Worm (Caenorhabditis elegans) whole organism, L1 larva: ENCODE data around the gene F09C8.1.

ENCODE experiments used
- C16A3.4 ChIP-seq: fragments of 150-350 bp; optimal IDR thresholded peaks from 2 replicates; lab custom pipeline; 2014; ENCODE audit warnings: missing biosample characterization, missing genetic modification characterization
- C34B4.2 ChIP-seq: sonication (generic microtip); optimal IDR thresholded peaks from 2 replicates; lab custom pipeline; 2017; ENCODE audit warnings: mild to moderate bottlenecking, missing genetic modification characterization, missing compliant biosample characterization
- F16B12.6 ChIP-seq: fragments of 150-350 bp; optimal IDR thresholded peaks from 2 replicates; lab custom pipeline; 2014; ENCODE audit warnings: missing biosample characterization, missing genetic modification characterization
- Y116A8C.19 ChIP-seq: sonication (generic microtip); optimal IDR thresholded peaks from 2 replicates; lab custom pipeline; 2016; ENCODE audit warnings: missing compliant biosample characterization, missing genetic modification characterization, borderline replicate concordance
- aha-1 ChIP-seq: fragments of 150-350 bp; optimal IDR thresholded peaks from 2 replicates; lab custom pipeline; 2014; ENCODE audit warnings: missing biosample characterization, missing genetic modification characterization
- aly-2 ChIP-seq: fragments of 150-350 bp; optimal IDR thresholded peaks from 2 replicates; lab custom pipeline; 2014; ENCODE audit warnings: missing biosample characterization, missing genetic modification characterization
- ceh-63 ChIP-seq: fragments of 200-800 bp; sonication (Bioruptor generic); optimal IDR thresholded peaks from 2 replicates; lab custom pipeline; 2018; ENCODE audit warnings: mild to moderate bottlenecking, missing genetic modification characterization, missing compliant biosample characterization
- ceh-82 ChIP-seq, 3 experiments: fragments of 150-350 bp in 1 of 3; sonication (generic microtip) in 2 of 3; optimal IDR thresholded peaks; 2 replicates each; lab custom pipeline; 2014 to 2017; ENCODE audit warnings: missing biosample characterization in 3 of 3, missing genetic modification characterization in 3 of 3
- ceh-90 ChIP-seq: sonication (generic microtip); optimal IDR thresholded peaks from 2 replicates; lab custom pipeline; 2016; ENCODE audit warnings: missing genetic modification characterization, missing compliant biosample characterization
- ces-1 ChIP-seq: fragments of 150-350 bp; optimal IDR thresholded peaks from 2 replicates; lab custom pipeline; 2014; ENCODE audit warnings: missing biosample characterization, missing genetic modification reagents, missing genetic modification characterization
- dsc-1 ChIP-seq: sonication (generic microtip); optimal IDR thresholded peaks from 2 replicates; lab custom pipeline; 2016; ENCODE audit warnings: mild to moderate bottlenecking, missing genetic modification characterization, missing compliant biosample characterization
- efl-1 ChIP-seq, 4 experiments: fragments of 150-350 bp; optimal IDR thresholded peaks in 3 of 4; peaks in 1 of 4; 1 replicate in 1 of 4; 2 replicates in 3 of 4; lab custom pipeline; 2014; ENCODE audit warnings: missing biosample characterization in 2 of 4, missing genetic modification characterization in 2 of 4, missing genetic modification reagents in 2 of 4
- efl-3 ChIP-seq: fragments of 200-800 bp; sonication (Bioruptor generic); optimal IDR thresholded peaks from 2 replicates; lab custom pipeline; 2018; ENCODE audit warnings: mild to moderate bottlenecking, missing genetic modification characterization, missing compliant biosample characterization
- fkh-10 ChIP-seq: sonication (generic microtip); optimal IDR thresholded peaks from 2 replicates; lab custom pipeline; 2017; ENCODE audit warnings: missing biosample characterization, missing genetic modification reagents, missing genetic modification characterization
- fkh-4 ChIP-seq: sonication (generic microtip); optimal IDR thresholded peaks from 2 replicates; lab custom pipeline; 2016; ENCODE audit warnings: missing compliant biosample characterization, missing genetic modification characterization, borderline replicate concordance
- fos-1 ChIP-seq: fragments of 150-350 bp; optimal IDR thresholded peaks from 2 replicates; lab custom pipeline; 2014; ENCODE audit warnings: missing biosample characterization, missing genetic modification characterization
- hpl-2 ChIP-seq: fragments of 150-350 bp; optimal IDR thresholded peaks from 2 replicates; lab custom pipeline; 2014; ENCODE audit warnings: missing biosample characterization, missing genetic modification reagents, missing genetic modification characterization
- irx-1 ChIP-seq: sonication (generic microtip); optimal IDR thresholded peaks from 2 replicates; lab custom pipeline; 2016; ENCODE audit warnings: missing genetic modification characterization, missing compliant biosample characterization
- jun-1 ChIP-seq: fragments of 150-350 bp; optimal IDR thresholded peaks from 2 replicates; lab custom pipeline; 2014; ENCODE audit warnings: missing biosample characterization, missing genetic modification reagents, missing genetic modification characterization
- lin-13 ChIP-seq: fragments of 150-350 bp; optimal IDR thresholded peaks from 2 replicates; lab custom pipeline; 2014; ENCODE audit warnings: missing biosample characterization, missing genetic modification reagents, missing genetic modification characterization
- lin-14 ChIP-seq: fragments of 200-800 bp; sonication (Bioruptor generic); optimal IDR thresholded peaks from 2 replicates; lab custom pipeline; 2018; ENCODE audit warnings: mild to moderate bottlenecking, missing genetic modification characterization, moderate library complexity, missing compliant biosample characterization
- lin-15B ChIP-seq: fragments of 150-350 bp; sonication (generic microtip); optimal IDR thresholded peaks from 3 replicates; lab custom pipeline; 2014; ENCODE audit warnings: missing biosample characterization, missing genetic modification characterization
- lin-39 ChIP-seq: fragments of 150-350 bp; optimal IDR thresholded peaks from 2 replicates; lab custom pipeline; 2014; ENCODE audit warnings: missing biosample characterization, missing genetic modification reagents, missing genetic modification characterization
- lsy-2 ChIP-seq, 2 experiments: fragments of 150-350 bp; optimal IDR thresholded peaks; 2 replicates each; lab custom pipeline; 2014; ENCODE audit warnings: missing biosample characterization in 2 of 2, missing genetic modification characterization in 2 of 2
- mef-2 ChIP-seq: fragments of 150-350 bp; optimal IDR thresholded peaks from 2 replicates; lab custom pipeline; 2014; ENCODE audit warnings: missing biosample characterization, missing genetic modification characterization
- mep-1 ChIP-seq: fragments of 150-350 bp; optimal IDR thresholded peaks from 2 replicates; lab custom pipeline; 2014; ENCODE audit warnings: missing biosample characterization, missing genetic modification characterization
- nhr-11 ChIP-seq: fragments of 150-350 bp; optimal IDR thresholded peaks from 2 replicates; lab custom pipeline; 2014; ENCODE audit warnings: missing biosample characterization, missing genetic modification characterization
- nhr-19 ChIP-seq: fragments of 200-800 bp; sonication (Bioruptor generic); conservative IDR thresholded peaks from 2 replicates; pipeline ENCODE4 v1.3.6; 2022; ENCODE audit warnings: missing genetic modification characterization, missing compliant biosample characterization
- nhr-237 ChIP-seq: fragments of 150-350 bp; optimal IDR thresholded peaks from 2 replicates; lab custom pipeline; 2014; ENCODE audit warnings: missing biosample characterization, missing genetic modification characterization
- nhr-47 ChIP-seq: sonication (generic microtip); optimal IDR thresholded peaks from 2 replicates; lab custom pipeline; 2016; ENCODE audit warnings: mild to moderate bottlenecking, missing genetic modification characterization, moderate library complexity, missing compliant biosample characterization
- nhr-71 ChIP-seq: sonication (generic microtip); optimal IDR thresholded peaks from 2 replicates; lab custom pipeline; 2016; ENCODE audit warnings: mild to moderate bottlenecking, missing genetic modification characterization, moderate library complexity, missing compliant biosample characterization
- nhr-77 ChIP-seq: fragments of 150-350 bp; optimal IDR thresholded peaks from 2 replicates; lab custom pipeline; 2014; ENCODE audit warnings: missing biosample characterization, missing genetic modification characterization
- pax-3 ChIP-seq: fragments of 200-800 bp; sonication (Bioruptor generic); optimal IDR thresholded peaks from 2 replicates; lab custom pipeline; 2018; ENCODE audit warnings: mild to moderate bottlenecking, missing genetic modification characterization, moderate library complexity, missing compliant biosample characterization
- pqm-1 ChIP-seq: sonication (generic microtip); optimal IDR thresholded peaks from 3 replicates; lab custom pipeline; 2017; ENCODE audit warnings: missing biosample characterization, missing genetic modification characterization
- rnt-1 ChIP-seq: sonication (generic microtip); optimal IDR thresholded peaks from 2 replicates; lab custom pipeline; 2016; ENCODE audit warnings: mild to moderate bottlenecking, missing genetic modification characterization, moderate library complexity, missing compliant biosample characterization
- snpc-4 ChIP-seq: fragments of 150-350 bp; optimal IDR thresholded peaks from 2 replicates; lab custom pipeline; 2014; ENCODE audit warnings: missing biosample characterization, missing genetic modification characterization
- snu-23 ChIP-seq: sonication (generic microtip); optimal IDR thresholded peaks from 2 replicates; lab custom pipeline; 2016; ENCODE audit warnings: missing genetic modification characterization, missing compliant biosample characterization
- sox-4 ChIP-seq: sonication (generic microtip); optimal IDR thresholded peaks from 2 replicates; lab custom pipeline; 2016; ENCODE audit warnings: missing genetic modification characterization, missing compliant biosample characterization
- sup-37 ChIP-seq: fragments of 200-800 bp; sonication (Bioruptor generic); optimal IDR thresholded peaks from 2 replicates; lab custom pipeline; 2018; ENCODE audit warnings: mild to moderate bottlenecking, missing genetic modification characterization, missing compliant biosample characterization
- swsn-7 ChIP-seq: sonication (generic microtip); optimal IDR thresholded peaks from 2 replicates; lab custom pipeline; 2016; ENCODE audit warnings: missing genetic modification characterization, missing compliant biosample characterization
- tbx-2 ChIP-seq: sonication (generic microtip); optimal IDR thresholded peaks from 2 replicates; lab custom pipeline; 2016; ENCODE audit warnings: missing genetic modification characterization, missing compliant biosample characterization
- tlp-1 ChIP-seq: fragments of 150-350 bp; optimal IDR thresholded peaks from 2 replicates; lab custom pipeline; 2014; ENCODE audit warnings: missing biosample characterization, missing genetic modification characterization
- unc-130 ChIP-seq: fragments of 150-350 bp; optimal IDR thresholded peaks from 2 replicates; lab custom pipeline; 2017; ENCODE audit warnings: missing biosample characterization, missing genetic modification characterization, inconsistent platforms
- unc-30 ChIP-seq: sonication (generic microtip); optimal IDR thresholded peaks from 2 replicates; lab custom pipeline; 2017; ENCODE audit warnings: missing biosample characterization, missing genetic modification characterization
- unc-62 ChIP-seq: fragments of 150-350 bp; optimal IDR thresholded peaks from 2 replicates; lab custom pipeline; 2014; ENCODE audit warnings: missing biosample characterization, missing genetic modification reagents, missing genetic modification characterization
- unc-86 ChIP-seq: sonication (generic microtip); optimal IDR thresholded peaks from 2 replicates; lab custom pipeline; 2016; ENCODE audit warnings: missing genetic modification characterization, missing compliant biosample characterization
- unc-98 ChIP-seq: fragments of 200-800 bp; sonication (Bioruptor generic); IDR thresholded peaks from 2 replicates; pipeline ENCODE4 v1.3.6; 2022; ENCODE audit warnings: missing genetic modification characterization, missing compliant biosample characterization
- xbp-1 ChIP-seq: sonication (generic microtip); optimal IDR thresholded peaks from 2 replicates; lab custom pipeline; 2016; ENCODE audit warnings: missing genetic modification characterization, missing compliant biosample characterization
- zip-4 ChIP-seq: fragments of 200-800 bp; sonication (Bioruptor generic); optimal IDR thresholded peaks from 2 replicates; lab custom pipeline; 2018; ENCODE audit warnings: mild to moderate bottlenecking, missing genetic modification characterization, moderate library complexity, missing compliant biosample characterization
- ztf-11 ChIP-seq, 2 experiments: sonication (generic microtip); optimal IDR thresholded peaks; 2 replicates each; lab custom pipeline; 2016 to 2017; ENCODE audit warnings: missing genetic modification characterization in 2 of 2, missing biosample characterization in 1 of 2, missing compliant biosample characterization in 1 of 2
- ztf-4 ChIP-seq: fragments of 150-350 bp; optimal IDR thresholded peaks from 2 replicates; lab custom pipeline; 2014; ENCODE audit warnings: missing biosample characterization, missing genetic modification characterization

F09C8.1 gene

ce11 chrX:16150153-16150552 lies 13.2 kb downstream of the F09C8.1 start (continued):
- no peak for TF ChIP-seq unc-30 (tag; lab: Kevin White, UChicago)
- no peak for TF ChIP-seq Y116A8C.19 (tag; lab: Kevin White, UChicago)
- TF ChIP-seq nhr-11: no peak
- TF ChIP-seq ces-1: no peak
- no peak for TF ChIP-seq efl-3
- TF ChIP-seq aly-2 (tag; lab: Kevin White, UChicago): no peak
- TF ChIP-seq tlp-1 (tag; lab: Kevin White, UChicago): no peak
- TF ChIP-seq ceh-90: no peak
- peak; percentile 70 for TF ChIP-seq lin-14 (GFP tag; lab: Kevin White, UChicago)
- TF ChIP-seq unc-130 (tag; lab: Kevin White, UChicago): no peak
- TF ChIP-seq mep-1: peak; percentile 20
- TF ChIP-seq nhr-71 (tag; lab: Kevin White, UChicago): peak; percentile 24
- TF ChIP-seq ceh-63: no peak
- no peak for TF ChIP-seq pqm-1 (tag; lab: Kevin White, UChicago)
- TF ChIP-seq F16B12.6 (tag; lab: Kevin White, UChicago): no peak
- no peak for TF ChIP-seq hpl-2 (GFP tag; lab: Kevin White, UChicago)
- TF ChIP-seq dsc-1 (tag; lab: Kevin White, UChicago): no peak

ce11 chrX:16147728-16148197 lies 15.6 kb downstream of the F09C8.1 start:
- peak; percentile 42 for TF ChIP-seq pax-3 (tag; lab: Kevin White, UChicago)
- peak; percentile 74 for TF ChIP-seq jun-1
- TF ChIP-seq dsc-1 (tag; lab: Kevin White, UChicago): peak; percentile 81
- TF ChIP-seq sox-4 (tag; lab: Kevin White, UChicago): peak; percentile 72
- no peak for TF ChIP-seq fkh-4 (tag; lab: Kevin White, UChicago)
- TF ChIP-seq fkh-10 (GFP tag; lab: Kevin White, UChicago): peak; percentile 85
- TF ChIP-seq swsn-7: peak; percentile 80
- peak; percentile 51 to 63 for TF ChIP-seq efl-1 (optimal IDR thresholded peaks at IDR 0.05; lab: Kevin White, UChicago)
- peak in 1 of 2 experiments; percentile 71 for TF ChIP-seq efl-1 (GFP tag; optimal IDR thresholded peaks at IDR 0.05 in 1 of 2; lab: Kevin White, UChicago)
- no peak for TF ChIP-seq aha-1 (tag; lab: Kevin White, UChicago)
- TF ChIP-seq ceh-82 (tag; optimal IDR thresholded peaks at IDR 0.05; lab: Kevin White, UChicago): peak; percentile 27 to 82 (median 77)
- peak; percentile 63 for TF ChIP-seq mef-2 (tag; lab: Kevin White, UChicago)
- TF ChIP-seq lin-39 (tag; lab: Kevin White, UChicago): no peak
- no peak for TF ChIP-seq lin-15B (tag; lab: Kevin White, UChicago)
- TF ChIP-seq unc-86 (tag; lab: Kevin White, UChicago): peak; percentile 85
- no peak for TF ChIP-seq unc-62 (GFP tag; lab: Kevin White, UChicago)
- TF ChIP-seq unc-98: no peak
- peak; percentile 19 for TF ChIP-seq nhr-77 (tag; lab: Kevin White, UChicago)
- TF ChIP-seq mep-1: peak; percentile 89
- peak; percentile 84 for TF ChIP-seq tbx-2
- TF ChIP-seq xbp-1 (tag; lab: Kevin White, UChicago): peak; percentile 57
- TF ChIP-seq ztf-4 (tag; lab: Kevin White, UChicago): peak; percentile 89
- TF ChIP-seq lsy-2 (tag; optimal IDR thresholded peaks at IDR 0.05; lab: Kevin White, UChicago): peak; percentile 63 to 75
- TF ChIP-seq nhr-237 (tag; lab: Kevin White, UChicago): no peak
- peak; percentile 85 for TF ChIP-seq snu-23 (GFP tag; lab: Kevin White, UChicago)
- TF ChIP-seq fos-1 (tag; lab: Kevin White, UChicago): peak; percentile 71
- peak; percentile 62 for TF ChIP-seq nhr-19 (GFP tag; lab: Robert Waterston, UW)
- peak; percentile 70 for TF ChIP-seq irx-1 (tag; lab: Kevin White, UChicago)
- TF ChIP-seq snpc-4 (tag; lab: Kevin White, UChicago): peak; percentile 80
- peak; percentile 98 for TF ChIP-seq lin-14 (GFP tag; lab: Kevin White, UChicago)
- peak; percentile 36 for TF ChIP-seq nhr-11
- no peak for TF ChIP-seq zip-4 (GFP tag; lab: Kevin White, UChicago)
- no peak for TF ChIP-seq sup-37 (GFP tag; lab: Kevin White, UChicago)
- TF ChIP-seq hpl-2 (GFP tag; lab: Kevin White, UChicago): no peak
- TF ChIP-seq rnt-1 (tag; lab: Kevin White, UChicago): peak; percentile 65
- TF ChIP-seq C34B4.2: no peak
- peak; percentile 84 for TF ChIP-seq nhr-47
- TF ChIP-seq lin-13 (GFP tag; lab: Kevin White, UChicago): peak; percentile 66
- peak in 1 of 2 experiments; percentile 79 for TF ChIP-seq ztf-11 (tag; optimal IDR thresholded peaks at IDR 0.05; lab: Kevin White, UChicago)
- peak; percentile 31 for TF ChIP-seq C16A3.4
- peak; percentile 15 for TF ChIP-seq unc-130 (tag; lab: Kevin White, UChicago)
- TF ChIP-seq ceh-90: no peak
